Fruit fly (Drosophila melanogaster) whole organism, prepupa: Measurements from ENCODE around the gene Wdr24.

Experiments used
- CG31627 ChIP-seq: fragments of 200-800 bp; sonication (Bioruptor generic); optimal IDR thresholded peaks from 3 replicates; lab custom pipeline; 2016; ENCODE audit warnings: missing biosample characterization, missing genetic modification characterization
- CG32006 ChIP-seq: fragments of 200-800 bp; sonication (Bioruptor generic); optimal IDR thresholded peaks from 3 replicates; lab custom pipeline; 2017; ENCODE audit warnings: missing biosample characterization, mild to moderate bottlenecking, missing genetic modification characterization
- Hr4 ChIP-seq: fragments of 200-800 bp; sonication (Bioruptor generic); optimal IDR thresholded peaks from 3 replicates; lab custom pipeline; 2016; ENCODE audit warnings: missing biosample characterization, missing genetic modification characterization
- OdsH ChIP-seq: fragments of 200-800 bp; sonication (Bioruptor generic); optimal IDR thresholded peaks from 3 replicates; lab custom pipeline; 2016; ENCODE audit warnings: missing biosample characterization, missing genetic modification characterization
- acj6 ChIP-seq: fragments of 200-800 bp; sonication (Bioruptor generic); optimal IDR thresholded peaks from 3 replicates; lab custom pipeline; 2016; ENCODE audit warnings: missing biosample characterization, missing genetic modification characterization

DNA sequence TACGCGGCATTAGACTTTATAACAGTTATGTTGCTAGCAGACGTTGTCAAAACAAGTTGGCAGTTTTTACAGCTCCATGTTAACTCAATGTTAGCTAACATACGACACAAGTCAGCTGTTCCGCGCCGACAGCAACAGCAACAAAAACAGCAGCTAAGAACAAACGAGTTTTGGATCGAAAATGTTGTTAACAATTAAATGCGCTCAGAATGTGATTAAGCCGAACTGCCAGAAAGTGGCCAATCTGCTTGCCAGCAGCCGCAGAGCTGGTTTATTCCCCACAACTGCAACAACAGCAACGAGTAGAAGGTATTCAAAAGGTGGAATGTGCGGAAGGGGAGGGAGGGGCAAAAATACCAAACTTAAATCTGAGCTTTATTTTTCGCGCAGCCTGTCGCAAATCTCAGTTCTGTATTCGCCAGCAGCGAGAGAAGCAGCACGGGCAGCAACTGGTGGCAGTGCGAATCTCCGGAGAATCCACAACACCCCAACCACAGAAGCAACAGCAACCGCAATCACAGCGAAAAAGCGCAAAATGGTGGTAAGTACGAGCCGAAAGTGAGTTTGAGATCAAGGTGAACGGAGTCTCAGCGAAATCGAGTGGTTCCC, 21.7 kb downstream of the Wdr24 start, which contains the start of gene Pcd:
- TF ChIP-seq Hr4 (GFP tag; lab: Kevin White, UChicago) (no peak), CG31627 (GFP tag; lab: Kevin White, UChicago) (no peak), acj6 (GFP tag; lab: Kevin White, UChicago) (no peak), CG32006 (GFP tag; lab: Kevin White, UChicago) (no peak), OdsH (GFP tag; lab: Kevin White, UChicago) (no peak)
